Worm (Caenorhabditis elegans) whole organism, late embryonic: ENCODE data around the gene pdi-1.

Experiments
- C08G9.2 ChIP-seq: sonication (generic microtip); optimal IDR thresholded peaks from 2 replicates; lab custom pipeline; 2016; ENCODE audit warnings: mild to moderate bottlenecking, missing genetic modification characterization, moderate library complexity, missing compliant biosample characterization
- C38D4.7 ChIP-seq: fragments of 200-800 bp; sonication (Bioruptor generic); optimal IDR thresholded peaks from 2 replicates; lab custom pipeline; 2018; ENCODE audit warnings: mild to moderate bottlenecking, missing genetic modification characterization, moderate library complexity, missing compliant biosample characterization
- F13H6.1 ChIP-seq: sonication (generic microtip); optimal IDR thresholded peaks from 2 replicates; lab custom pipeline; 2016; ENCODE audit warnings: missing genetic modification characterization, missing compliant biosample characterization
- K02D7.2 ChIP-seq: sonication (generic microtip); optimal IDR thresholded peaks from 2 replicates; lab custom pipeline; 2017; ENCODE audit warnings: mild to moderate bottlenecking, missing genetic modification characterization, missing compliant biosample characterization
- K09A11.1 ChIP-seq: sonication (generic microtip); optimal IDR thresholded peaks from 2 replicates; lab custom pipeline; 2017; ENCODE audit warnings: antibody characterized with exemption, mild to moderate bottlenecking, missing genetic modification characterization, missing compliant biosample characterization; ENCODE audit not compliant: insufficient read depth
- Y22D7AL.16 ChIP-seq: sonication (generic microtip); optimal IDR thresholded peaks from 2 replicates; lab custom pipeline; 2016; ENCODE audit warnings: missing genetic modification characterization, missing compliant biosample characterization
- ceh-14 ChIP-seq: sonication (generic microtip); optimal IDR thresholded peaks from 2 replicates; lab custom pipeline; 2016; ENCODE audit warnings: missing genotype, missing genetic modification characterization, missing compliant biosample characterization
- ceh-18 ChIP-seq: sonication (generic microtip); optimal IDR thresholded peaks from 2 replicates; lab custom pipeline; 2016; ENCODE audit warnings: missing genetic modification characterization, missing compliant biosample characterization
- ceh-19 ChIP-seq: fragments of 200-800 bp; sonication (Bioruptor generic); optimal IDR thresholded peaks from 2 replicates; lab custom pipeline; 2018; ENCODE audit warnings: mild to moderate bottlenecking, missing genetic modification characterization, missing compliant biosample characterization
- ceh-2 ChIP-seq: sonication (generic microtip); optimal IDR thresholded peaks from 2 replicates; lab custom pipeline; 2016; ENCODE audit warnings: missing genotype, missing genetic modification characterization, missing compliant biosample characterization
- ceh-30 ChIP-seq: fragments of 150-350 bp; optimal IDR thresholded peaks from 2 replicates; lab custom pipeline; 2014; ENCODE audit warnings: missing biosample characterization, missing genetic modification characterization
- ceh-31 ChIP-seq: sonication (generic microtip); optimal IDR thresholded peaks from 2 replicates; lab custom pipeline; 2016; ENCODE audit warnings: missing genetic modification characterization, missing compliant biosample characterization
- ceh-34 ChIP-seq: sonication (generic microtip); optimal IDR thresholded peaks from 2 replicates; lab custom pipeline; 2016; ENCODE audit warnings: mild to moderate bottlenecking, missing genetic modification characterization, missing compliant biosample characterization
- ceh-45 ChIP-seq: fragments of 200-800 bp; sonication (Bioruptor generic); IDR thresholded peaks from 2 replicates; pipeline ENCODE4 v1.3.6; 2022; ENCODE audit warnings: missing genetic modification reagents, missing genetic modification characterization, missing compliant biosample characterization
- ceh-6 ChIP-seq: fragments of 200-800 bp; sonication (Bioruptor generic); optimal IDR thresholded peaks from 2 replicates; lab custom pipeline; 2018; ENCODE audit warnings: mild to moderate bottlenecking, missing genetic modification characterization, missing compliant biosample characterization
- che-1 ChIP-seq: sonication (generic microtip); optimal IDR thresholded peaks from 2 replicates; lab custom pipeline; 2016; ENCODE audit warnings: mild to moderate bottlenecking, missing genetic modification characterization, missing compliant biosample characterization
- dmd-4 ChIP-seq: sonication (generic microtip); optimal IDR thresholded peaks from 2 replicates; lab custom pipeline; 2016; ENCODE audit warnings: borderline replicate concordance, missing genetic modification characterization, missing compliant biosample characterization
- elt-2 ChIP-seq: sonication (generic microtip); optimal IDR thresholded peaks from 2 replicates; lab custom pipeline; 2016; ENCODE audit warnings: missing genetic modification reagents, missing genetic modification characterization, missing compliant biosample characterization
- fax-1 ChIP-seq: sonication (generic microtip); optimal IDR thresholded peaks from 2 replicates; lab custom pipeline; 2016; ENCODE audit warnings: missing genotype, missing genetic modification characterization, missing compliant biosample characterization
- fkh-10 ChIP-seq: fragments of 150-350 bp; optimal IDR thresholded peaks from 2 replicates; lab custom pipeline; 2014; ENCODE audit warnings: missing biosample characterization, missing genetic modification reagents, missing genetic modification characterization
- fkh-6 ChIP-seq: sonication (generic microtip); optimal IDR thresholded peaks from 2 replicates; lab custom pipeline; 2016; ENCODE audit warnings: missing genetic modification characterization, missing compliant biosample characterization
- gmeb-2 ChIP-seq: sonication (generic microtip); optimal IDR thresholded peaks from 2 replicates; lab custom pipeline; 2016; ENCODE audit warnings: missing genetic modification characterization, inconsistent platforms, missing compliant biosample characterization
- hlh-13 ChIP-seq: fragments of 200-800 bp; sonication (Bioruptor generic); optimal IDR thresholded peaks from 2 replicates; lab custom pipeline; 2018; ENCODE audit warnings: mild to moderate bottlenecking, missing genetic modification characterization, missing compliant biosample characterization
- hlh-30 ChIP-seq: sonication (generic microtip); optimal IDR thresholded peaks from 2 replicates; lab custom pipeline; 2017; ENCODE audit warnings: antibody characterized with exemption, missing genetic modification characterization, missing compliant biosample characterization; ENCODE audit not compliant: insufficient read depth
- hlh-6 ChIP-seq: sonication (generic microtip); optimal IDR thresholded peaks from 2 replicates; lab custom pipeline; 2016; ENCODE audit warnings: missing genotype, missing genetic modification characterization, missing compliant biosample characterization
- lin-11 ChIP-seq: fragments of 200-800 bp; sonication (Bioruptor generic); optimal IDR thresholded peaks from 2 replicates; lab custom pipeline; 2018; ENCODE audit warnings: mild to moderate bottlenecking, missing genetic modification characterization, missing compliant biosample characterization
- madf-2 ChIP-seq: sonication (generic microtip); optimal IDR thresholded peaks from 2 replicates; lab custom pipeline; 2017; ENCODE audit warnings: missing genetic modification characterization, missing compliant biosample characterization
- nhr-232 ChIP-seq: sonication (generic microtip); optimal IDR thresholded peaks from 2 replicates; lab custom pipeline; 2016; ENCODE audit warnings: missing genetic modification characterization, missing compliant biosample characterization
- pag-3 ChIP-seq: sonication (generic microtip); optimal IDR thresholded peaks from 2 replicates; lab custom pipeline; 2016; ENCODE audit warnings: missing compliant biosample characterization, missing genetic modification characterization, borderline replicate concordance
- pax-1 ChIP-seq: fragments of 150-350 bp; optimal IDR thresholded peaks from 2 replicates; lab custom pipeline; 2014; ENCODE audit warnings: missing biosample characterization, missing genetic modification characterization
- pha-2 ChIP-seq: sonication (generic microtip); optimal IDR thresholded peaks from 2 replicates; lab custom pipeline; 2017; ENCODE audit warnings: mild to moderate bottlenecking, missing genetic modification characterization, missing compliant biosample characterization
- pha-4 ChIP-seq: fragments of 150-350 bp; optimal IDR thresholded peaks from 2 replicates; lab custom pipeline; 2018; ENCODE audit warnings: missing biosample characterization, missing genetic modification reagents, missing genetic modification characterization
- rnt-1 ChIP-seq: sonication (generic microtip); optimal IDR thresholded peaks from 2 replicates; lab custom pipeline; 2016; ENCODE audit warnings: missing genetic modification characterization, missing compliant biosample characterization
- sdc-2 ChIP-seq: sonication (generic microtip); optimal IDR thresholded peaks from 2 replicates; lab custom pipeline; 2016; ENCODE audit warnings: missing genotype, missing genetic modification characterization, missing compliant biosample characterization
- syd-9 ChIP-seq: sonication (generic microtip); optimal IDR thresholded peaks from 2 replicates; lab custom pipeline; 2016; ENCODE audit warnings: mild to moderate bottlenecking, missing genetic modification characterization, moderate library complexity, missing compliant biosample characterization
- unc-3 ChIP-seq, 2 experiments: fragments of 200-800 bp in 1 of 2; sonication (Bioruptor generic) in 1 of 2; sonication (generic microtip) in 1 of 2; conservative IDR thresholded peaks in 1 of 2; optimal IDR thresholded peaks in 1 of 2; 2 replicates each; pipeline versions ENCODE4 v1.3.6 to Lab custom; 2016 to 2022; ENCODE audit warnings: missing compliant biosample characterization in 2 of 2, missing genetic modification characterization in 2 of 2, missing genetic modification reagents in 1 of 2
- unc-42 ChIP-seq: sonication (generic microtip); optimal IDR thresholded peaks from 2 replicates; lab custom pipeline; 2016; ENCODE audit warnings: missing genotype, missing genetic modification characterization, missing compliant biosample characterization
- unc-55 ChIP-seq: sonication (generic microtip); optimal IDR thresholded peaks from 2 replicates; lab custom pipeline; 2017; ENCODE audit warnings: missing biosample characterization, missing genetic modification reagents, missing genetic modification characterization
- unc-86 ChIP-seq: sonication (generic microtip); optimal IDR thresholded peaks from 2 replicates; lab custom pipeline; 2016; ENCODE audit warnings: missing genetic modification characterization, missing compliant biosample characterization

Gene pdi-1

DNA sequence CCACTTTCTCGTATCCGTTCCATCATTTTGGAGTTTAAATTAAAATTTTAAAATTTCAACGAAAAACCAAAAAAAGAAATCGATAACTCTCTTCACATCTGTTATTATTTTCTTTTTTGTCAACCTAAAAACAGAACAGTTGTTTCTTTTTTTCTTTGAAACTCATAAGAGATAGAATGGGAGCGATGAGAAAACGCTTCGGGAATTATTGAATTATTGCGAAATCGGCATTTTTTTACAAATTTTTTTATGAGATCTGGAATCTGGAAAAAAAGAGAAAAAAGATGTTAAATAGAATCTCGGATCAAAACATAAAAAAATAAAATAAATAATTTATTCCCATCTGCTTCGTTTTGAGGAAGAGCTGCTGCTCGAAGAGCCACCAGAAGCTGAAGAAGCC is 43.8 kb downstream of the pdi-1 start, which contains the start of gene C46F11.5:
C46F11.5 (minus strand) TSS at position 128 of the 400 bp plus-strand sequence.
- TF ChIP-seq elt-2 (tag; lab: Kevin White, UChicago) (no peak), sdc-2 (tag; lab: Kevin White, UChicago) (no peak), che-1 (tag; lab: Kevin White, UChicago) (no peak), unc-42 (tag; lab: Kevin White, UChicago) (no peak), ceh-14 (tag; lab: Kevin White, UChicago) (no peak)

- no peak for TF ChIP-seq dmd-4 (tag; lab: Kevin White, UChicago)
- no peak for TF ChIP-seq hlh-6 (tag; lab: Kevin White, UChicago)
- TF ChIP-seq sdc-2 (tag; lab: Kevin White, UChicago), result no peak
- TF ChIP-seq lin-11 (tag; lab: Kevin White, UChicago), result no peak
- TF ChIP-seq pax-1 (tag; lab: Kevin White, UChicago), result no peak
- no peak for TF ChIP-seq K09A11.1
- no peak for TF ChIP-seq C08G9.2
- TF ChIP-seq F13H6.1, result no peak
- no peak for TF ChIP-seq ceh-45 (GFP tag; lab: Robert Waterston, UW)
- no peak for TF ChIP-seq Y22D7AL.16 (tag; lab: Kevin White, UChicago)
- TF ChIP-seq fkh-6 (tag; lab: Kevin White, UChicago), result no peak
- no peak for TF ChIP-seq unc-86 (tag; lab: Kevin White, UChicago)
Measured at ce11 chrIII:3652964-3653363, 48.3 kb downstream of the pdi-1 start.

DNA sequence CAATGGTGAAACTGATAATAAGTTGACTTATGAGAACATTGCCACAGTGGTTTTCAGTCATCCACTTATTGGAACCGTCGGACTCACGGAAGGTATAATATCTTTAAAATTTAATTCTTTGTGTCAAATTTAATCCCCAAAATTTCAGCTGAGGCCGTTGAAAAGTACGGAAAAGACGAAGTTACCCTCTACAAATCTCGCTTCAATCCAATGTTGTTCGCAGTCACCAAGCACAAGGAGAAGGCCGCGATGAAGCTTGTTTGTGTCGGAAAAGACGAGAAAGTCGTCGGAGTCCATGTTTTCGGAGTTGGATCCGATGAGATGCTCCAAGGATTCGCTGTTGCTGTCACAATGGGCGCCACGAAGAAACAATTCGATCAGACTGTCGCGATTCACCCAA is 48.8 kb downstream of the pdi-1 start:
- no peak for TF ChIP-seq C38D4.7
- TF ChIP-seq, all 69 proteins: peak for 0

DNA sequence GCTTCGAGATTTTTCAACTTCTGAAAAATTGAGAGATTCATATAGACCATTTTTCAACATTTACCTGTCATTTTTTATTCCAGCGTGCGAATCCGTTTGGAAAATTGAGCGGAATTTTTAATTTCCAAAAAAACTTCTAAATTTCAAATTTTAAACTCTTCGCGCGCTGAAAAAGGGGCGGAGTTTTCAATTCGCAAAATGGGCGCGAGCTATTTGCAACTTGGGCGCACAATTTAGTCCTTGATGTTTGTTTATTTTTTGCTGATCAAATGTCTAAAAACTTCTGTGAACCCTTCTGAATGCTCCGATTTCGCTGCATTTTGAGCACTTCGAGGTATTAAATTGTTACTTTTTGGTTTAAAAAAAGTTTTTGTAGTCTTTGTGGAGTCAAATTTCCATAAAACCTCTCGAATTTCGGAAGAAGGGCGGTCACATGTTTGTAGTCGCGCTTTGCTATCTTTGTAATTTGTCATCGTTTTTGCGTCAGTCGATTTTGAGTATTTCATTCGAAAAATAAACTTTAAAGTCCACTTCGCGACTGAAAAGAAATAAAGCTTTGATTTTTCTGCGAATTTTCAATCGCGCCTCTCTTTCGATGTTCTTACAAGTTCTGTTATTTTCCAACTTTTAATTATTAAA is 50.5 kb downstream of the pdi-1 start, which contains the start of the genes madf-8 and gsr-1:
madf-8 (minus strand) TSS at position 156 of the 639 bp plus-strand sequence.
gsr-1 (plus strand) TSS at position 231 of the 639 bp plus-strand sequence.
- TF ChIP-seq syd-9 (tag; lab: Kevin White, UChicago) (no peak), unc-42 (tag; lab: Kevin White, UChicago) (no peak), ceh-30 (tag; lab: Kevin White, UChicago) (no peak), pag-3 (tag; lab: Kevin White, UChicago) (no peak), rnt-1 (peak; percentile 1), ceh-18 (tag; lab: Kevin White, UChicago) (peak; percentile 9), ceh-19 (no peak), che-1 (tag; lab: Kevin White, UChicago) (no peak), K09A11.1 (no peak), C08G9.2 (no peak), F13H6.1 (no peak), ceh-45 (GFP tag; lab: Robert Waterston, UW) (no peak), hlh-13 (GFP tag; lab: Kevin White, UChicago) (no peak), pax-1 (tag; lab: Kevin White, UChicago) (no peak), unc-3 (GFP tag; conservative IDR thresholded peaks at IDR 0.05; lab: Robert Waterston, UW) (no peak), unc-3 (tag; optimal IDR thresholded peaks at IDR 0.05; lab: Kevin White, UChicago) (no peak), Y22D7AL.16 (tag; lab: Kevin White, UChicago) (no peak), fkh-10 (GFP tag; lab: Kevin White, UChicago) (no peak), hlh-30 (tag; lab: Kevin White, UChicago) (no peak), nhr-232 (tag; lab: Kevin White, UChicago) (no peak), madf-2 (tag; lab: Kevin White, UChicago) (no peak), pha-2 (no peak), ceh-34 (tag; lab: Kevin White, UChicago) (peak; percentile 21), K02D7.2 (tag; lab: Kevin White, UChicago) (no peak), ceh-6 (GFP tag; lab: Kevin White, UChicago) (no peak), gmeb-2 (tag; lab: Kevin White, UChicago) (no peak), pha-4 (tag; lab: Kevin White, UChicago) (no peak), elt-2 (tag; lab: Kevin White, UChicago) (peak; percentile 0), ceh-2 (tag; lab: Kevin White, UChicago) (no peak), unc-55 (GFP tag; lab: Kevin White, UChicago) (no peak), fax-1 (no peak), ceh-31 (tag; lab: Kevin White, UChicago) (peak; percentile 42), unc-86 (tag; lab: Kevin White, UChicago) (no peak), fkh-6 (tag; lab: Kevin White, UChicago) (no peak)
- TF ChIP-seq, all 69 proteins: peak for 5
